Worm (Caenorhabditis elegans) whole organism, L3 larva: ENCODE measurements around the gene R05F9.7.

ENCODE experiments used
- ama-1 ChIP-seq: fragments of 150-350 bp; optimal IDR thresholded peaks from 2 replicates; lab custom pipeline; 2018
- ceh-16 ChIP-seq: sonication (generic microtip); optimal IDR thresholded peaks from 2 replicates; lab custom pipeline; 2017; ENCODE audit warnings: missing biosample characterization, missing genetic modification characterization
- egl-27 ChIP-seq: sonication (generic microtip); optimal IDR thresholded peaks from 4 replicates; lab custom pipeline; 2017; ENCODE audit warnings: missing biosample characterization, missing genetic modification reagents, missing genetic modification characterization
- elt-2 ChIP-seq: sonication (generic microtip); optimal IDR thresholded peaks from 2 replicates; lab custom pipeline; 2016; ENCODE audit warnings: missing genetic modification reagents, mild to moderate bottlenecking, missing genetic modification characterization, missing compliant biosample characterization
- jun-1 ChIP-seq: fragments of 150-350 bp; optimal IDR thresholded peaks from 2 replicates; lab custom pipeline; 2014; ENCODE audit warnings: missing biosample characterization, missing genetic modification reagents, missing genetic modification characterization
- lin-39 ChIP-seq: fragments of 150-350 bp; optimal IDR thresholded peaks from 2 replicates; lab custom pipeline; 2018; ENCODE audit warnings: missing biosample characterization, missing genetic modification reagents, missing genetic modification characterization
- mdl-1 ChIP-seq: fragments of 150-350 bp; optimal IDR thresholded peaks from 2 replicates; lab custom pipeline; 2014; ENCODE audit warnings: missing biosample characterization, missing genetic modification characterization
- nhr-67 ChIP-seq: fragments of 150-350 bp; optimal IDR thresholded peaks from 2 replicates; lab custom pipeline; 2014; ENCODE audit warnings: missing biosample characterization, missing genetic modification characterization
- snpc-4 ChIP-seq: fragments of 150-350 bp; optimal IDR thresholded peaks from 2 replicates; lab custom pipeline; 2014; ENCODE audit warnings: missing biosample characterization, missing genetic modification characterization
- ztf-11 ChIP-seq: fragments of 150-350 bp; optimal IDR thresholded peaks from 2 replicates; lab custom pipeline; 2014; ENCODE audit warnings: missing biosample characterization, missing genetic modification characterization
- ztf-4 ChIP-seq: fragments of 150-350 bp; optimal IDR thresholded peaks from 2 replicates; lab custom pipeline; 2014; ENCODE audit warnings: missing biosample characterization, missing genetic modification characterization

ce11 chrII:4837659-4838058 is 48.4 kb upstream of the R05F9.7 start, which contains the start of gene C33F10.12:
- TF ChIP-seq elt-2 (tag; lab: Kevin White, UChicago) = no peak
- no peak for TF ChIP-seq ztf-11 (tag; lab: Kevin White, UChicago)
- TF ChIP-seq jun-1 (tag; lab: Kevin White, UChicago) = no peak
- no peak for TF ChIP-seq egl-27 (tag; lab: Kevin White, UChicago)
- no peak for TF ChIP-seq nhr-67 (tag; lab: Kevin White, UChicago)
- no peak for TF ChIP-seq mdl-1 (tag; lab: Kevin White, UChicago)
- no peak for TF ChIP-seq ztf-4 (tag; lab: Kevin White, UChicago)
- no peak for TF ChIP-seq snpc-4
- no peak for TF ChIP-seq ceh-16 (tag; lab: Kevin White, UChicago)
- no peak for TF ChIP-seq ama-1 (lab: Kevin White, UChicago)
- TF ChIP-seq lin-39 = no peak
